Worm (Caenorhabditis elegans): Measurements from ENCODE around the gene srsx-29.

DNA sequence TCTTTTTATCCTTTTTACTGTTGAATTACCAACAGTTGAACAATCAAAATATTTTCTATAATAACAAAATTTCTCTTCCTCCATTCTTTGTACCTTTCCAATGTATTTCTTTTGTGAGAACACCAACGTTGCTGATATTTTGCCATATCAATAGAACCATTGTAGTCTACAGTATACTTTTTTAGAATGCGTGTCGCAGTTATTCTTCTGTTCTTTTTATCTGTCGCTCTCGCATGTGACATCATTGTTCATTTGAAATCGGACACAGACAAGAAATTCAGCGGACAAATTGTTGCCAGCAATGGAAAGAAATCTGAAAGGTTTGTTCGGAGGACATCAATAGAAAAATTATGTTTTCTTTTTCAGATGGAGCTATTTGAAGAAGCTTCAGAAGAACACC lies 47.1 kb downstream of the srsx-29 start, which contains the start of gene ZK856.7:
- TF ChIP-seq alr-1 (tag; optimal IDR thresholded peaks at IDR 0.05) (no peak), skn-1 (tag; optimal IDR thresholded peaks at IDR 0.05) (no peak), sma-9 (GFP tag; optimal IDR thresholded peaks at IDR 0.05) (no peak), sma-9 (tag; optimal IDR thresholded peaks at IDR 0.05) (no peak), F13H6.1 (tag; optimal IDR thresholded peaks at IDR 0.05) (no peak), mdl-1 (tag; optimal IDR thresholded peaks at IDR 0.05) (no peak), ztf-11 (tag; optimal IDR thresholded peaks at IDR 0.05) (no peak), ceh-82 (tag; optimal IDR thresholded peaks at IDR 0.05) (no peak), elt-3 (tag; optimal IDR thresholded peaks at IDR 0.05) (no peak), unc-62 (GFP tag; optimal IDR thresholded peaks at IDR 0.05) (no peak), lin-13 (GFP tag; optimal IDR thresholded peaks at IDR 0.05) (no peak), fos-1 (tag; optimal IDR thresholded peaks at IDR 0.05) (no peak), nhr-6 (tag; optimal IDR thresholded peaks at IDR 0.05) (no peak), nhr-21 (tag; optimal IDR thresholded peaks at IDR 0.05) (no peak)

All from whole organism, L2 larva.